Fruit fly (Drosophila melanogaster) whole organism, prepupa: ENCODE results near the gene ksh.

Experiments used
- Blimp-1 ChIP-seq: fragments of 200-800 bp; sonication (Bioruptor generic); optimal IDR thresholded peaks from 3 replicates; lab custom pipeline; 2017; ENCODE audit warnings: missing biosample characterization, missing genetic modification characterization, mild to moderate bottlenecking, moderate library complexity, missing genetic modification reagents
- CG10669 ChIP-seq: fragments of 200-800 bp; sonication (Bioruptor generic); optimal IDR thresholded peaks from 3 replicates; lab custom pipeline; 2018; ENCODE audit warnings: missing biosample characterization, mild to moderate bottlenecking, missing genetic modification characterization, moderate library complexity
- CG11294 ChIP-seq: fragments of 200-800 bp; sonication (Bioruptor generic); IDR thresholded peaks from 2 replicates; pipeline ENCODE4 v1.3.6; 2022; ENCODE audit warnings: missing biosample characterization, missing genetic modification characterization
- CG11762 ChIP-seq: fragments of 200-800 bp; sonication (Bioruptor generic); optimal IDR thresholded peaks from 3 replicates; lab custom pipeline; 2016; ENCODE audit warnings: missing biosample characterization, missing genetic modification characterization; ENCODE audit not compliant: insufficient read depth
- CG11902 ChIP-seq: fragments of 200-800 bp; sonication (Bioruptor generic); optimal IDR thresholded peaks from 3 replicates; lab custom pipeline; 2016; ENCODE audit warnings: missing biosample characterization, missing genetic modification characterization
- CG15336 ChIP-seq: fragments of 200-800 bp; sonication (Bioruptor generic); IDR thresholded peaks from 2 replicates; pipeline ENCODE4 v1.3.6; 2022; ENCODE audit warnings: missing biosample characterization, missing genetic modification characterization
- CG1621 ChIP-seq: fragments of 200-800 bp; sonication (Bioruptor generic); optimal IDR thresholded peaks from 3 replicates; lab custom pipeline; 2018; ENCODE audit warnings: missing biosample characterization, mild to moderate bottlenecking, missing genetic modification characterization
- CG3032 ChIP-seq: fragments of 200-800 bp; optimal IDR thresholded peaks from 2 replicates; lab custom pipeline; 2019; ENCODE audit warnings: missing biosample characterization, mild to moderate bottlenecking, missing genetic modification characterization, moderate library complexity
- CG31627 ChIP-seq: fragments of 200-800 bp; sonication (Bioruptor generic); optimal IDR thresholded peaks from 3 replicates; lab custom pipeline; 2016; ENCODE audit warnings: missing biosample characterization, missing genetic modification characterization
- CG32006 ChIP-seq: fragments of 200-800 bp; sonication (Bioruptor generic); optimal IDR thresholded peaks from 3 replicates; lab custom pipeline; 2017; ENCODE audit warnings: missing biosample characterization, mild to moderate bottlenecking, missing genetic modification characterization
- CG34406 ChIP-seq: fragments of 200-800 bp; sonication (Bioruptor generic); optimal IDR thresholded peaks from 3 replicates; lab custom pipeline; 2016; ENCODE audit warnings: missing biosample characterization, missing genetic modification characterization
- CG4318 ChIP-seq: fragments of 200-800 bp; sonication (Bioruptor generic); optimal IDR thresholded peaks from 3 replicates; lab custom pipeline; 2017; ENCODE audit warnings: missing biosample characterization, mild to moderate bottlenecking, missing genetic modification characterization
- CG6163 ChIP-seq: fragments of 200-800 bp; sonication (Bioruptor generic); IDR thresholded peaks from 3 replicates; pipeline ENCODE4 v1.3.6; 2022; ENCODE audit warnings: missing biosample characterization, missing genetic modification characterization
- CG6276 ChIP-seq: fragments of 200-800 bp; sonication (Bioruptor generic); optimal IDR thresholded peaks from 2 replicates; lab custom pipeline; 2017; ENCODE audit warnings: missing biosample characterization, mild to moderate bottlenecking, missing genetic modification characterization
- CG6808 ChIP-seq: fragments of 200-800 bp; sonication (Bioruptor generic); optimal IDR thresholded peaks from 3 replicates; lab custom pipeline; 2017; ENCODE audit warnings: missing biosample characterization, missing genetic modification characterization, mild to moderate bottlenecking, moderate library complexity, missing genetic modification reagents
- CG6854 ChIP-seq: fragments of 200-800 bp; sonication (Bioruptor generic); optimal IDR thresholded peaks from 2 replicates; lab custom pipeline; 2017; ENCODE audit warnings: missing biosample characterization, mild to moderate bottlenecking, missing genetic modification characterization
- CG7368 ChIP-seq: fragments of 200-800 bp; sonication (Bioruptor generic); optimal IDR thresholded peaks from 3 replicates; lab custom pipeline; 2016; ENCODE audit warnings: missing biosample characterization, missing genetic modification characterization
- CG8119 ChIP-seq: fragments of 200-800 bp; sonication (Bioruptor generic); IDR thresholded peaks from 3 replicates; pipeline ENCODE4 v1.3.6; 2022; ENCODE audit warnings: missing biosample characterization, missing genetic modification characterization
- CG8319 ChIP-seq: fragments of 200-800 bp; sonication (Bioruptor generic); optimal IDR thresholded peaks from 3 replicates; lab custom pipeline; 2016; ENCODE audit warnings: missing biosample characterization, missing genetic modification characterization
- CG8632 ChIP-seq: fragments of 200-800 bp; sonication (Bioruptor generic); optimal IDR thresholded peaks from 3 replicates; lab custom pipeline; 2016; ENCODE audit warnings: missing biosample characterization, missing genetic modification characterization
- CG9139 ChIP-seq: fragments of 200-800 bp; sonication (Bioruptor generic); optimal IDR thresholded peaks from 3 replicates; lab custom pipeline; 2017; ENCODE audit warnings: missing biosample characterization, mild to moderate bottlenecking, missing genetic modification characterization
- Eip75B ChIP-seq: fragments of 200-800 bp; sonication (Bioruptor generic); optimal IDR thresholded peaks from 3 replicates; lab custom pipeline; 2016; ENCODE audit warnings: missing biosample characterization, missing genetic modification characterization
- Eip78C ChIP-seq: fragments of 200-800 bp; sonication (Bioruptor generic); peaks from one replicate; lab custom pipeline; 2016; ENCODE audit warnings: missing biosample characterization, missing genetic modification characterization
- Eip93F ChIP-seq: fragments of 200-800 bp; sonication (Bioruptor generic); optimal IDR thresholded peaks from 2 replicates; lab custom pipeline; 2016; ENCODE audit warnings: missing biosample characterization, mild to moderate bottlenecking, missing genetic modification characterization
- Gug ChIP-seq: fragments of 200-800 bp; sonication (Bioruptor generic); IDR thresholded peaks from 2 replicates; pipeline ENCODE4 v1.3.6; 2022; ENCODE audit warnings: missing biosample characterization, missing genetic modification characterization
- Hr38 ChIP-seq: sonication (Bioruptor generic); optimal IDR thresholded peaks from 2 replicates; lab custom pipeline; 2016; ENCODE audit warnings: missing biosample characterization, missing genetic modification characterization
- Hr39 ChIP-seq: fragments of 200-800 bp; sonication (Bioruptor generic); optimal IDR thresholded peaks from 2 replicates; lab custom pipeline; 2016; ENCODE audit warnings: missing biosample characterization, missing genetic modification characterization
- Hr4 ChIP-seq: fragments of 200-800 bp; sonication (Bioruptor generic); optimal IDR thresholded peaks from 3 replicates; lab custom pipeline; 2016; ENCODE audit warnings: missing biosample characterization, missing genetic modification characterization
- OdsH ChIP-seq: fragments of 200-800 bp; sonication (Bioruptor generic); optimal IDR thresholded peaks from 3 replicates; lab custom pipeline; 2016; ENCODE audit warnings: missing biosample characterization, missing genetic modification characterization
- Smox ChIP-seq: fragments of 200-800 bp; sonication (Bioruptor generic); optimal IDR thresholded peaks from 3 replicates; lab custom pipeline; 2016; ENCODE audit warnings: missing biosample characterization, missing genetic modification characterization
- Sox102F ChIP-seq: fragments of 200-800 bp; sonication (Bioruptor generic); optimal IDR thresholded peaks from 2 replicates; lab custom pipeline; 2016; ENCODE audit warnings: missing biosample characterization, mild to moderate bottlenecking, missing genetic modification characterization
- Sox14 ChIP-seq: fragments of 200-800 bp; sonication (Bioruptor generic); optimal IDR thresholded peaks from 3 replicates; lab custom pipeline; 2016; ENCODE audit warnings: missing biosample characterization, missing genetic modification characterization
- Sox15 ChIP-seq: fragments of 200-800 bp; sonication (Bioruptor generic); optimal IDR thresholded peaks from 3 replicates; lab custom pipeline; 2016; ENCODE audit warnings: missing biosample characterization, missing genetic modification characterization
- achi ChIP-seq: fragments of 200-800 bp; sonication (Bioruptor generic); optimal IDR thresholded peaks from 3 replicates; lab custom pipeline; 2016; ENCODE audit warnings: missing biosample characterization, missing genetic modification characterization
- acj6 ChIP-seq: fragments of 200-800 bp; sonication (Bioruptor generic); optimal IDR thresholded peaks from 3 replicates; lab custom pipeline; 2016; ENCODE audit warnings: missing biosample characterization, missing genetic modification characterization
- dac ChIP-seq: fragments of 200-800 bp; sonication (Bioruptor generic); optimal IDR thresholded peaks from 2 replicates; lab custom pipeline; 2017; ENCODE audit warnings: missing biosample characterization, mild to moderate bottlenecking, missing genetic modification characterization
- eg ChIP-seq: fragments of 200-800 bp; sonication (Bioruptor generic); IDR thresholded peaks from 3 replicates; pipeline ENCODE4 v1.3.6; 2022; ENCODE audit warnings: missing biosample characterization, missing genetic modification characterization
- esn ChIP-seq: fragments of 200-800 bp; sonication (Bioruptor generic); optimal IDR thresholded peaks from 2 replicates; lab custom pipeline; 2016; ENCODE audit warnings: missing biosample characterization, mild to moderate bottlenecking, missing genetic modification characterization, moderate library complexity
- fd59A ChIP-seq: fragments of 200-800 bp; sonication (Bioruptor generic); optimal IDR thresholded peaks from 2 replicates; lab custom pipeline; 2017; ENCODE audit warnings: missing biosample characterization, mild to moderate bottlenecking, missing genetic modification characterization, missing genetic modification reagents
- fd85E ChIP-seq: fragments of 200-800 bp; sonication (Bioruptor generic); optimal IDR thresholded peaks from 3 replicates; lab custom pipeline; 2016; ENCODE audit warnings: missing biosample characterization, missing genetic modification characterization
- fkh ChIP-seq: fragments of 200-800 bp; sonication (Bioruptor generic); optimal IDR thresholded peaks from 3 replicates; lab custom pipeline; 2017; ENCODE audit warnings: missing biosample characterization, mild to moderate bottlenecking, missing genetic modification characterization, moderate library complexity
- lz ChIP-seq: fragments of 200-800 bp; sonication (Bioruptor generic); optimal IDR thresholded peaks from 3 replicates; lab custom pipeline; 2016; ENCODE audit warnings: missing biosample characterization, missing genetic modification characterization
- net ChIP-seq: fragments of 200-800 bp; sonication (Bioruptor generic); optimal IDR thresholded peaks from 3 replicates; lab custom pipeline; 2016; ENCODE audit warnings: missing biosample characterization, missing genetic modification characterization
- pdm3 ChIP-seq: fragments of 200-800 bp; sonication (Bioruptor generic); optimal IDR thresholded peaks from 3 replicates; lab custom pipeline; 2016; ENCODE audit warnings: missing biosample characterization, missing genetic modification characterization
- salr ChIP-seq, 2 experiments: fragments of 200-800 bp; sonication (Bioruptor generic); optimal IDR thresholded peaks; 3 replicates each; lab custom pipeline; 2016 to 2018; ENCODE audit warnings: missing biosample characterization in 2 of 2, missing genetic modification characterization in 2 of 2, mild to moderate bottlenecking in 1 of 2
- spab ChIP-seq: fragments of 200-800 bp; sonication (Bioruptor generic); optimal IDR thresholded peaks from 2 replicates; lab custom pipeline; 2017; ENCODE audit warnings: missing biosample characterization, mild to moderate bottlenecking, missing genetic modification characterization, missing genetic modification reagents
- ss ChIP-seq, 2 experiments: fragments of 200-800 bp; sonication (Bioruptor generic); optimal IDR thresholded peaks; 2 replicates in 1 of 2; 3 replicates in 1 of 2; lab custom pipeline; 2017 to 2018; ENCODE audit warnings: mild to moderate bottlenecking in 2 of 2, missing biosample characterization in 2 of 2, missing genetic modification characterization in 2 of 2, moderate library complexity in 1 of 2
- svp ChIP-seq: fragments of 200-800 bp; sonication (Bioruptor generic); peaks from one replicate; lab custom pipeline; 2016; ENCODE audit warnings: missing biosample characterization, missing genetic modification characterization
- topi ChIP-seq: fragments of 200-800 bp; sonication (Bioruptor generic); optimal IDR thresholded peaks from 3 replicates; lab custom pipeline; 2016; ENCODE audit warnings: missing biosample characterization, missing genetic modification characterization
- vri ChIP-seq: fragments of 200-800 bp; sonication (Bioruptor generic); optimal IDR thresholded peaks from 3 replicates; lab custom pipeline; 2016; ENCODE audit warnings: missing biosample characterization, mild to moderate bottlenecking, missing genetic modification characterization

Gene ksh

DNA sequence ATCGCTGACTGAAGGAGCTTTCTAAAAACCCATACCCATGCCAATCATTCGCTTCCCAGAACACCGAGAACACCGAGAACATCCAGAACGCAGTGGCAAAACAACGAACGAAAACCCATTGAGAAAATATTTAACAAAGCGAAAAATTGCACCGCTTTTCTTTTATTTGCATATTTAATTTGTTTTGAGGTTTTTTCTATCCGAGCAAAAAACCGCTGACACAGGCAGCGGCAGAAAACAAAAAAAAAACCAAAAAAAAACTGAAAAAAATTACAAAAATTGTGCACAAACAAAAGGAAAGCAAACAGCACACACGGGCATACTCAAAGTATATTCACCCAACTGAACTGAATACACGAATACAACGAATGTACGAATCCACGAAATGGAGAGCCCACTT is 33.2 kb downstream of the ksh start:
- no peak for TF ChIP-seq esn (GFP tag; lab: Kevin White, UChicago)
- no peak for TF ChIP-seq Sox15
- TF ChIP-seq svp (GFP tag; lab: Kevin White, UChicago): no peak
- TF ChIP-seq Eip78C (GFP tag; lab: Kevin White, UChicago): peak; percentile 36

DNA sequence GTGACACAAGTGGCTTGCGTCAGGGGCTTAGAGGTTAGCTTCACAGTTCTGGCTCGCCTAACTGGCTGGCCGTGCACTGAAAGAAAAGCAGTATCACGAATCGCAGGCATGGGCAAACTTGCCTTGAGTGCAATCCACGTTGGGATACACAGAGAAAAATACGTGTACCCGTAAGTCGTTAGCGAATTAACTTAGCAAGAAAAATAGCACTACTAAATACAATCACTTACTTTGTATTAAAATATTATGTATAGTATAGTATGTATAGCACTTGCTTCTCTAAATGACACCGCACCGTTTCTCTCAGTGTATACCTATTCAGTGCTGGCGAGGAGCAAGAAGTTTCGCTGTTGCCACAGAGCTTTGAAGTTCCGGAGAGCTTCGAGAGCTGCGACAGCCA is 41.7 kb downstream of the ksh start:
- TF ChIP-seq Hr4 (GFP tag; lab: Kevin White, UChicago) (no peak), esn (GFP tag; lab: Kevin White, UChicago) (peak; percentile 14), Blimp-1 (GFP tag; lab: Kevin White, UChicago) (no peak), vri (GFP tag; lab: Kevin White, UChicago) (no peak), net (GFP tag; lab: Kevin White, UChicago) (no peak), Gug (GFP tag; lab: Robert Waterston, UW) (no peak), Sox102F (GFP tag; lab: Kevin White, UChicago) (no peak), CG11902 (GFP tag; lab: Kevin White, UChicago) (no peak), fd59A (peak; percentile 10), CG10669 (peak; percentile 49), dac (GFP tag; lab: Kevin White, UChicago) (no peak), Smox (GFP tag; lab: Kevin White, UChicago) (no peak), Hr39 (GFP tag; lab: Kevin White, UChicago) (no peak), topi (GFP tag; lab: Kevin White, UChicago) (no peak), CG15336 (no peak), lz (GFP tag; lab: Kevin White, UChicago) (no peak), ss (GFP tag; optimal IDR thresholded peaks at IDR 0.05; lab: Kevin White, UChicago) (peak in 1 of 2 experiments; percentile 8), CG8319 (GFP tag; lab: Kevin White, UChicago) (no peak), spab (GFP tag; lab: Kevin White, UChicago) (no peak), Eip78C (GFP tag; lab: Kevin White, UChicago) (peak; percentile 68), CG11762 (GFP tag; lab: Kevin White, UChicago) (no peak), eg (GFP tag; lab: Robert Waterston, UW) (0 out of 3 replicates have a peak, but pooled peaks have one; percentile 27), pdm3 (GFP tag; lab: Kevin White, UChicago) (peak; percentile 21), CG7368 (GFP tag; lab: Kevin White, UChicago) (no peak), CG1621 (tag; lab: Kevin White, UChicago) (peak; percentile 19), CG34406 (no peak), svp (GFP tag; lab: Kevin White, UChicago) (no peak), CG6276 (GFP tag; lab: Kevin White, UChicago) (no peak), OdsH (GFP tag; lab: Kevin White, UChicago) (peak; percentile 43), CG4318 (no peak), CG31627 (GFP tag; lab: Kevin White, UChicago) (no peak), CG6163 (GFP tag; lab: Robert Waterston, UW) (0 out of 3 replicates have a peak, but pooled peaks have one; percentile 31), Eip75B (no peak), Hr38 (no peak), Sox14 (GFP tag; lab: Kevin White, UChicago) (no peak), fkh (GFP tag; lab: Kevin White, UChicago) (no peak), salr (GFP tag; optimal IDR thresholded peaks at IDR 0.05; lab: Kevin White, UChicago) (no peak), CG3032 (tag; lab: Kevin White, UChicago) (peak; percentile 35), CG6854 (GFP tag; lab: Kevin White, UChicago) (no peak), CG8119 (GFP tag; lab: Robert Waterston, UW) (no peak), CG32006 (GFP tag; lab: Kevin White, UChicago) (peak; percentile 50), CG9139 (GFP tag; lab: Kevin White, UChicago) (no peak), CG6808 (GFP tag; lab: Kevin White, UChicago) (peak; percentile 22), fd85E (no peak), CG11294 (no peak), achi (peak; percentile 22), Sox15 (no peak), Eip93F (GFP tag; lab: Kevin White, UChicago) (no peak), CG8632 (GFP tag; lab: Kevin White, UChicago) (no peak), acj6 (GFP tag; lab: Kevin White, UChicago) (peak; percentile 31)
